Worm (Caenorhabditis elegans) whole organism, late embryonic: ENCODE measurements around the gene C31E10.5.
A peak's percentile ranks its signal among the peaks of the same experiment; 100 is the strongest.

Source experiments
- K09A11.1 ChIP-seq: sonication (generic microtip); optimal IDR thresholded peaks from 2 replicates; lab custom pipeline; 2017; ENCODE audit warnings: antibody characterized with exemption, mild to moderate bottlenecking, missing genetic modification characterization, missing compliant biosample characterization; ENCODE audit not compliant: insufficient read depth
- ahr-1 ChIP-seq: sonication (generic microtip); optimal IDR thresholded peaks from 2 replicates; lab custom pipeline; 2016; ENCODE audit warnings: missing genetic modification characterization, missing compliant biosample characterization
- ceh-22 ChIP-seq: sonication (generic microtip); optimal IDR thresholded peaks from 2 replicates; lab custom pipeline; 2017; ENCODE audit warnings: missing biosample characterization, missing genetic modification characterization
- ceh-24 ChIP-seq: sonication (generic microtip); optimal IDR thresholded peaks from 2 replicates; lab custom pipeline; 2016; ENCODE audit warnings: mild to moderate bottlenecking, missing genetic modification characterization, missing compliant biosample characterization
- ceh-31 ChIP-seq: sonication (generic microtip); optimal IDR thresholded peaks from 2 replicates; lab custom pipeline; 2016; ENCODE audit warnings: missing genetic modification characterization, missing compliant biosample characterization
- ceh-48 ChIP-seq: sonication (generic microtip); optimal IDR thresholded peaks from 2 replicates; lab custom pipeline; 2016; ENCODE audit warnings: missing genetic modification characterization, inconsistent platforms, missing compliant biosample characterization
- ceh-6 ChIP-seq: fragments of 200-800 bp; sonication (Bioruptor generic); optimal IDR thresholded peaks from 2 replicates; lab custom pipeline; 2018; ENCODE audit warnings: mild to moderate bottlenecking, missing genetic modification characterization, missing compliant biosample characterization
- che-1 ChIP-seq: sonication (generic microtip); optimal IDR thresholded peaks from 2 replicates; lab custom pipeline; 2016; ENCODE audit warnings: mild to moderate bottlenecking, missing genetic modification characterization, missing compliant biosample characterization
- dmd-4 ChIP-seq: sonication (generic microtip); optimal IDR thresholded peaks from 2 replicates; lab custom pipeline; 2016; ENCODE audit warnings: borderline replicate concordance, missing genetic modification characterization, missing compliant biosample characterization
- elt-2 ChIP-seq: sonication (generic microtip); optimal IDR thresholded peaks from 2 replicates; lab custom pipeline; 2016; ENCODE audit warnings: missing genetic modification reagents, missing genetic modification characterization, missing compliant biosample characterization
- elt-4 ChIP-seq: sonication (generic microtip); optimal IDR thresholded peaks from 2 replicates; lab custom pipeline; 2016; ENCODE audit warnings: missing genetic modification characterization, missing compliant biosample characterization
- ets-4 ChIP-seq: sonication (generic microtip); optimal IDR thresholded peaks from 2 replicates; lab custom pipeline; 2016; ENCODE audit warnings: missing genetic modification characterization, missing compliant biosample characterization
- eyg-1 ChIP-seq: sonication (generic microtip); optimal IDR thresholded peaks from 2 replicates; lab custom pipeline; 2016; ENCODE audit warnings: missing genotype, missing genetic modification characterization, missing compliant biosample characterization
- fax-1 ChIP-seq: sonication (generic microtip); optimal IDR thresholded peaks from 2 replicates; lab custom pipeline; 2016; ENCODE audit warnings: missing genotype, missing genetic modification characterization, missing compliant biosample characterization
- fkh-6 ChIP-seq: sonication (generic microtip); optimal IDR thresholded peaks from 2 replicates; lab custom pipeline; 2016; ENCODE audit warnings: missing genetic modification characterization, missing compliant biosample characterization
- hlh-13 ChIP-seq: fragments of 200-800 bp; sonication (Bioruptor generic); optimal IDR thresholded peaks from 2 replicates; lab custom pipeline; 2018; ENCODE audit warnings: mild to moderate bottlenecking, missing genetic modification characterization, missing compliant biosample characterization
- hlh-6 ChIP-seq: sonication (generic microtip); optimal IDR thresholded peaks from 2 replicates; lab custom pipeline; 2016; ENCODE audit warnings: missing genotype, missing genetic modification characterization, missing compliant biosample characterization
- hlh-8 ChIP-seq: sonication (generic microtip); optimal IDR thresholded peaks from 2 replicates; lab custom pipeline; 2016; ENCODE audit warnings: missing genotype, missing genetic modification characterization, missing compliant biosample characterization
- lin-11 ChIP-seq: fragments of 200-800 bp; sonication (Bioruptor generic); optimal IDR thresholded peaks from 2 replicates; lab custom pipeline; 2018; ENCODE audit warnings: mild to moderate bottlenecking, missing genetic modification characterization, missing compliant biosample characterization
- nfya-1 ChIP-seq: sonication (generic microtip); optimal IDR thresholded peaks from 2 replicates; lab custom pipeline; 2017; ENCODE audit warnings: missing genetic modification characterization, mild to moderate bottlenecking, missing compliant biosample characterization, antibody characterized with exemption, moderate library complexity
- nhr-232 ChIP-seq: sonication (generic microtip); optimal IDR thresholded peaks from 2 replicates; lab custom pipeline; 2016; ENCODE audit warnings: missing genetic modification characterization, missing compliant biosample characterization
- npax-4 ChIP-seq: sonication (generic microtip); optimal IDR thresholded peaks from 2 replicates; lab custom pipeline; 2016; ENCODE audit warnings: missing genetic modification characterization, missing compliant biosample characterization
- pat-9 ChIP-seq: fragments of 200-800 bp; sonication (Bioruptor generic); optimal IDR thresholded peaks from 2 replicates; lab custom pipeline; 2018; ENCODE audit warnings: mild to moderate bottlenecking, missing genetic modification characterization, moderate library complexity, missing compliant biosample characterization
- pax-1 ChIP-seq: fragments of 150-350 bp; optimal IDR thresholded peaks from 2 replicates; lab custom pipeline; 2014; ENCODE audit warnings: missing biosample characterization, missing genetic modification characterization
- pqm-1 ChIP-seq: sonication (generic microtip); optimal IDR thresholded peaks from 2 replicates; lab custom pipeline; 2016; ENCODE audit warnings: missing genetic modification characterization, missing compliant biosample characterization
- ref-2 ChIP-seq: sonication (generic microtip); optimal IDR thresholded peaks from 2 replicates; lab custom pipeline; 2016; ENCODE audit warnings: missing genetic modification characterization, missing compliant biosample characterization
- sdc-2 ChIP-seq: sonication (generic microtip); optimal IDR thresholded peaks from 2 replicates; lab custom pipeline; 2016; ENCODE audit warnings: missing genotype, missing genetic modification characterization, missing compliant biosample characterization
- sox-4 ChIP-seq: sonication (generic microtip); optimal IDR thresholded peaks from 2 replicates; lab custom pipeline; 2017; ENCODE audit warnings: mild to moderate bottlenecking, missing genetic modification characterization, inconsistent platforms, missing compliant biosample characterization
- syd-9 ChIP-seq: sonication (generic microtip); optimal IDR thresholded peaks from 2 replicates; lab custom pipeline; 2016; ENCODE audit warnings: mild to moderate bottlenecking, missing genetic modification characterization, moderate library complexity, missing compliant biosample characterization
- tbx-2 ChIP-seq: sonication (generic microtip); optimal IDR thresholded peaks from 2 replicates; lab custom pipeline; 2016; ENCODE audit warnings: missing genetic modification characterization, missing compliant biosample characterization
- tbx-7 ChIP-seq: sonication (generic microtip); optimal IDR thresholded peaks from 2 replicates; lab custom pipeline; 2016; ENCODE audit warnings: missing genotype, missing genetic modification characterization, missing compliant biosample characterization
- unc-42 ChIP-seq: sonication (generic microtip); optimal IDR thresholded peaks from 2 replicates; lab custom pipeline; 2016; ENCODE audit warnings: missing genotype, missing genetic modification characterization, missing compliant biosample characterization
- unc-55 ChIP-seq: sonication (generic microtip); optimal IDR thresholded peaks from 2 replicates; lab custom pipeline; 2017; ENCODE audit warnings: missing biosample characterization, missing genetic modification reagents, missing genetic modification characterization
- unc-86 ChIP-seq: sonication (generic microtip); optimal IDR thresholded peaks from 2 replicates; lab custom pipeline; 2016; ENCODE audit warnings: missing genetic modification characterization, missing compliant biosample characterization
- zip-5 ChIP-seq: sonication (generic microtip); optimal IDR thresholded peaks from 2 replicates; lab custom pipeline; 2016; ENCODE audit warnings: missing genetic modification characterization, missing compliant biosample characterization
- ztf-16 ChIP-seq: sonication (generic microtip); optimal IDR thresholded peaks from 2 replicates; lab custom pipeline; 2017; ENCODE audit warnings: missing genetic modification characterization, missing compliant biosample characterization

The C31E10.5 gene

ce11 chrX:13950620-13951152 is 44.9 kb downstream of the C31E10.5 start (continued):
- TF ChIP-seq tbx-2 (tag; lab: Kevin White, UChicago) (peak; percentile 60), ceh-24 (tag; lab: Kevin White, UChicago) (no peak), nfya-1 (tag; lab: Kevin White, UChicago) (peak; percentile 53), hlh-6 (tag; lab: Kevin White, UChicago) (no peak), K09A11.1 (no peak), fkh-6 (tag; lab: Kevin White, UChicago) (no peak), ahr-1 (no peak), pat-9 (tag; lab: Kevin White, UChicago) (no peak), elt-4 (tag; lab: Kevin White, UChicago) (no peak), ets-4 (tag; lab: Kevin White, UChicago) (no peak), pax-1 (tag; lab: Kevin White, UChicago) (no peak), ceh-22 (tag; lab: Kevin White, UChicago) (peak; percentile 45), fax-1 (tag; lab: Kevin White, UChicago) (no peak), unc-86 (tag; lab: Kevin White, UChicago) (no peak), ceh-48 (tag; lab: Kevin White, UChicago) (no peak), unc-55 (peak; percentile 44), ztf-16 (no peak), elt-2 (tag; lab: Kevin White, UChicago) (no peak), hlh-13 (no peak), che-1 (no peak), sox-4 (tag; lab: Kevin White, UChicago) (no peak), eyg-1 (peak; percentile 14), ceh-6 (GFP tag; lab: Kevin White, UChicago) (peak; percentile 2), hlh-8 (tag; lab: Kevin White, UChicago) (no peak), nhr-232 (tag; lab: Kevin White, UChicago) (no peak), zip-5 (tag; lab: Kevin White, UChicago) (no peak), dmd-4 (tag; lab: Kevin White, UChicago) (no peak), lin-11 (tag; lab: Kevin White, UChicago) (no peak)

ce11 chrX:13948810-13949209 is 46.8 kb downstream of the C31E10.5 start, which contains the start of gene alg-1:
alg-1 (plus strand) TSS chrX:13949110.
- TF ChIP-seq fkh-6 (tag; lab: Kevin White, UChicago) (no peak), tbx-7 (tag; lab: Kevin White, UChicago) (no peak), nfya-1 (tag; lab: Kevin White, UChicago) (no peak), elt-2 (tag; lab: Kevin White, UChicago) (no peak)

- TF ChIP-seq sdc-2 (tag; lab: Kevin White, UChicago): peak; percentile 53
- TF ChIP-seq unc-42 (tag; lab: Kevin White, UChicago): peak; percentile 18
- TF ChIP-seq nfya-1 (tag; lab: Kevin White, UChicago): peak; percentile 39
- no peak for TF ChIP-seq zip-5 (tag; lab: Kevin White, UChicago)
- peak; percentile 25 for TF ChIP-seq syd-9 (tag; lab: Kevin White, UChicago)
- peak; percentile 23 for TF ChIP-seq ref-2 (tag; lab: Kevin White, UChicago)
- no peak for TF ChIP-seq pqm-1 (tag; lab: Kevin White, UChicago)
- no peak for TF ChIP-seq npax-4 (tag; lab: Kevin White, UChicago)
- peak; percentile 59 for TF ChIP-seq ceh-31 (tag; lab: Kevin White, UChicago)
- TF ChIP-seq unc-55: peak; percentile 18
- peak; percentile 41 for TF ChIP-seq tbx-2 (tag; lab: Kevin White, UChicago)
These were observed 47.5 kb downstream of the C31E10.5 start for ce11 chrX:13948167-13948566.
